Worm (Caenorhabditis elegans) whole organism, early embryonic: Measurements from ENCODE around the gene flp-1.

Experiments
- B0310.2 ChIP-seq: sonication (generic microtip); optimal IDR thresholded peaks from 2 replicates; lab custom pipeline; 2016; ENCODE audit warnings: mild to moderate bottlenecking, missing genetic modification characterization, missing compliant biosample characterization
- F13C5.2 ChIP-seq: sonication (generic microtip); optimal IDR thresholded peaks from 2 replicates; lab custom pipeline; 2017; ENCODE audit warnings: mild to moderate bottlenecking, missing genetic modification characterization, inconsistent platforms, missing compliant biosample characterization
- ama-1 ChIP-seq: fragments of 150-350 bp; optimal IDR thresholded peaks from 2 replicates; lab custom pipeline; 2014
- pes-1 ChIP-seq: fragments of 200-800 bp; sonication (Bioruptor generic); IDR thresholded peaks from 2 replicates; pipeline ENCODE4 v1.3.6; 2022; ENCODE audit warnings: missing genetic modification reagents, missing genetic modification characterization, missing compliant biosample characterization
- tbx-37 ChIP-seq: fragments of 200-800 bp; sonication (Bioruptor generic); conservative IDR thresholded peaks from 2 replicates; pipeline ENCODE4 v1.3.6; 2022; ENCODE audit warnings: missing genetic modification reagents, missing genetic modification characterization, missing compliant biosample characterization
- tra-4 ChIP-seq: sonication (generic microtip); optimal IDR thresholded peaks from 2 replicates; lab custom pipeline; 2017; ENCODE audit warnings: missing genetic modification characterization, missing compliant biosample characterization

ce11 chrIV:9107464-9107863, 37.0 kb upstream of the flp-1 start:
- no peak for TF ChIP-seq tra-4 (tag; lab: Kevin White, UChicago)
- peak; percentile 36 for TF ChIP-seq F13C5.2 (tag; lab: Kevin White, UChicago)
- TF ChIP-seq pes-1 (GFP tag; lab: Robert Waterston, UW): no peak
- no peak for TF ChIP-seq ama-1 (lab: Kevin White, UChicago)
- no peak for TF ChIP-seq tbx-37 (GFP tag; lab: Robert Waterston, UW)
- no peak for TF ChIP-seq B0310.2 (tag; lab: Kevin White, UChicago)
